Worm (Caenorhabditis elegans): Measurements from ENCODE around the gene mak-2.

mak-2 gene

DNA sequence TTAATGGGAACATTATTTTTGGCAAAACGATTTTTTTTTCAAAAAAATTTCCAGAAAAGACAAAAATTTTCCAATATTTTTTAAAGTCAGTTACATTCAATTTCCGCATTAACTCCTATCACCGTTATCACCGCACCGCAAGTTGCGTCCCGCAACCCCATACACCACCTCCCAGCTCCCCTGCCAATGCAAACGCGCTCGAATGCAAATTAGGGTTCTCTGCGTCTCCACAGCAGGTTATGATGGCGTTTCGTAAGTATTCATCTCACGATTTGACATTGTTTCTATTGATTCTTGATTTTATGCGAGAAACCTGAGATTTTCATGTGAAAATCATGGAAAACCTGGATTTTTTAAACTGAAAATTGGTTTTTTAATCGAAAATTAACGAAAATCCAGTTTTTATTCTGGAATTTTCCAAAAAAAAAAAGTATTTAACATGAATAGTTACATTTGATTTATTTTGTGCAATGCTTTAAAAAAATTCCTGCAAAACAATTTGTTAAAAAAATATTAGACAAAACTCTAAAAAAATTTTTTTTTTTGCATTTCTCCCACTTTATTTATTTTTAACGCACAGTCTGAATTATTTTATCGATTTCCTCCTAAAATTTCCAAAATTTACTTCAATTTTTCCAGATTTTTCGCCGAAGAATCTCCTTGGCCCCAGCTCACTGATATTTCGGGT is at the start of gene mak-2 (continued):
- no peak for TF ChIP-seq gei-8 (GFP tag; optimal IDR thresholded peaks at IDR 0.05)
- no peak for TF ChIP-seq aha-1 (tag)
- TF ChIP-seq nhr-42 (GFP tag; IDR thresholded peaks at IDR 0.05): no peak
- TF ChIP-seq saeg-2 (GFP tag; IDR thresholded peaks at IDR 0.05): no peak
- peak; percentile 96 for TF ChIP-seq lin-38 (GFP tag; IDR thresholded peaks at IDR 0.05)

DNA sequence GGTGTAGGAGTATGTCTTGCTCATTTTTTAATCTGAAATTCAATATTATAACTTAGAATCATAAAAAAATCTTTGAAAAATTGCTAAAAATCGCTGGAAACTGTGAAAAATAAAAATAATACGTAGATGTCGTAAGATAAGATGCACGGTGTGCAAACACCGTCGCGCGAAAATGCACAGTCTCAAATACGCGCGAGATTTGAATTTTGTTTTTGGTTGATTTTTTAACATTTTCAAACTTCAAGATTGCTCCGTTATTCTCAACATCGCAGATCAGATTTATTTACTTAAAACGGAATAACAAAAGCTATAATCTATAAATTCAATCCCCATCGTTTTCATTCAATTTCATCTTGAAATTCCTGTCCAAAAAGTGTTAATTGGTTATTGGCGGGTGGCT is 43.0 kb upstream of the mak-2 start, which contains the start of gene Y55F3BR.6:
TSS of gene Y55F3BR.6 (minus strand) at position 32 of the 400 bp plus-strand sequence.
- no peak for TF ChIP-seq daf-16 (GFP tag; optimal IDR thresholded peaks at IDR 0.05)
- TF ChIP-seq daf-16 (tag; optimal IDR thresholded peaks at IDR 0.05): peak; percentile 12
- no peak for TF ChIP-seq duxl-1 (tag; optimal IDR thresholded peaks at IDR 0.05; ENCODE audit: poor library complexity)
- no peak for TF ChIP-seq mxl-3 (GFP tag; optimal IDR thresholded peaks at IDR 0.05)
- peak; percentile 53 for TF ChIP-seq dpl-1 (GFP tag; optimal IDR thresholded peaks at IDR 0.05)
- TF ChIP-seq spr-3 (GFP tag; optimal IDR thresholded peaks at IDR 0.05): no peak

DNA sequence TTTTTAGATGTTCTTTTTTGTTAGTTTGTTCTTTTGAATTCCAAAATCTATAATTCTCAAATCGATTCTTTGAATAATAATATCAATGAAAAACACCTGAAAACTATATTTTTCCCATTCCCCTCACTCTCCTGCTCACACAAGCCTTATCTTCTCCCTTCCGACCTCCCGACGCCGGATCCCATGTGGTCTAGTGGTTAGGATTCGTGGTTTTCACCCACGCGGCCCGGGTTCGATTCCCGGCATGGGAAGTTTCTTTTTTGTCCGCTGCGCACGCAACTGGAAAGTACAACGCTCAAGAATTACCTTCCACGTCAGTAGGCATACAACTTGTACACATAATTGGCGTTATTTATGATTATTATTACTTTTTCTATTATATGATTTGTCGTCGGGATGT is 42.5 kb upstream of the mak-2 start:
- TF ChIP-seq hmg-1.1 (GFP tag; IDR thresholded peaks at IDR 0.05) (peak; percentile 81), ces-1 (GFP tag; optimal IDR thresholded peaks at IDR 0.05) (no peak), nhr-111 (GFP tag; optimal IDR thresholded peaks at IDR 0.05) (no peak), hif-1 (tag; optimal IDR thresholded peaks at IDR 0.05) (peak in 1 of 2 experiments; percentile 59), gei-8 (GFP tag; optimal IDR thresholded peaks at IDR 0.05) (no peak), nhr-102 (tag; optimal IDR thresholded peaks at IDR 0.05) (peak; percentile 14), sdz-12 (GFP tag; optimal IDR thresholded peaks at IDR 0.05) (no peak), tag-97 (GFP tag; IDR thresholded peaks at IDR 0.05) (no peak), nhr-10 (tag; optimal IDR thresholded peaks at IDR 0.05) (no peak), Y5F2A.4 (GFP tag; optimal IDR thresholded peaks at IDR 0.05) (no peak), fkh-10 (GFP tag; optimal IDR thresholded peaks at IDR 0.05) (no peak), ceh-28 (tag; optimal IDR thresholded peaks at IDR 0.05) (no peak), ctbp-1 (GFP tag; IDR thresholded peaks at IDR 0.05) (no peak), mep-1 (tag; optimal IDR thresholded peaks at IDR 0.05) (peak; percentile 46), lin-39 (tag; optimal IDR thresholded peaks at IDR 0.05) (no peak), daf-16 (GFP tag; optimal IDR thresholded peaks at IDR 0.05) (peak in 1 of 2 experiments; percentile 4), daf-16 (tag; optimal IDR thresholded peaks at IDR 0.05) (peak; percentile 25), ama-1 (optimal IDR thresholded peaks at IDR 0.05) (no peak), zip-2 (tag; optimal IDR thresholded peaks at IDR 0.05) (no peak), ceh-82 (tag; optimal IDR thresholded peaks at IDR 0.05) (no peak), mxl-2 (GFP tag; conservative IDR thresholded peaks at IDR 0.05) (no peak), ceh-32 (tag; optimal IDR thresholded peaks at IDR 0.05; ENCODE audit: poor library complexity) (no peak), ztf-11 (tag; optimal IDR thresholded peaks at IDR 0.05) (no peak), hlh-30 (tag; optimal IDR thresholded peaks at IDR 0.05; ENCODE audit: insufficient read depth) (peak; percentile 75), D1046.2 (GFP tag; IDR thresholded peaks at IDR 0.05) (no peak), mxl-3 (GFP tag; optimal IDR thresholded peaks at IDR 0.05) (no peak), unc-62 (GFP tag; optimal IDR thresholded peaks at IDR 0.05 in 1 of 2) (peak in 1 of 2 experiments; percentile 61), unc-62 (tag; optimal IDR thresholded peaks at IDR 0.05) (no peak), lin-29 (GFP tag; IDR thresholded peaks at IDR 0.05) (no peak), dmd-9 (GFP tag; IDR thresholded peaks at IDR 0.05) (0 out of 2 replicates have a peak, but pooled peaks have one; percentile 46), Y105C5A.15 (GFP tag; IDR thresholded peaks at IDR 0.05) (0 out of 2 replicates have a peak, but pooled peaks have one; percentile 70), hlh-11 (tag; optimal IDR thresholded peaks at IDR 0.05) (peak; percentile 24), fos-1 (tag; optimal IDR thresholded peaks at IDR 0.05) (no peak), madf-9 (GFP tag; conservative IDR thresholded peaks at IDR 0.05) (no peak), R02D3.7 (tag; optimal IDR thresholded peaks at IDR 0.05) (no peak), rbr-2 (tag; optimal IDR thresholded peaks at IDR 0.05) (peak; percentile 41), daf-19 (GFP tag; conservative IDR thresholded peaks at IDR 0.05) (no peak), zfp-3 (GFP tag; conservative IDR thresholded peaks at IDR 0.05) (no peak), arid-1 (GFP tag; conservative IDR thresholded peaks at IDR 0.05) (peak; percentile 47; the same call in 1 of the 2 replicates), nhr-11 (tag; optimal IDR thresholded peaks at IDR 0.05) (no peak)
